Fruit fly (Drosophila melanogaster): ENCODE results near the gene mtTFB2.

DNA sequence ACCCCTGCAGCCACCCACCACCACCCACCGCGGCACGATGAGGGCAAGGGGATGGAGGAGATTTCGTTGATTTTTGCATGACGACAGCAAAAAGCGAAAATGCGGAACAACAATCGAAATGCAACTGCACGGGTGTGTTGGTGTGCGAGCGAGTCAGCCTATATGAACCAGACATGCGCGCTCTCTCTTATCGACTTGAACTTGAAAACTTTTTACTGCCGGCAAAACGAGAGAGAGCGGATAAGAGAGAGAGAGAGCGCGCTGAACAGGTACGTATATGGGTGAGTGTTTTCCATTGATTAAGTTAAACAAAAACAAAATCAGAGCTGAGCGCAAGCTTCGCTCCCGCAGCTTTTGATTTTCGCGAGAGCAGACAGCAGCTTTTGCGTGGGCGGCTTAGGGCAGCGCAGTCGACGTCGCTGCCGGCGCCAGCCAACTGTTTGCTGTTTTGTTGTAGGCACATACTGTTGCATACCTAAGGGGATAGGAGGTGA, 43.8 kb downstream of the mtTFB2 start:
- TF ChIP-seq h (optimal IDR thresholded peaks at IDR 0.05) (no peak), Myc (optimal IDR thresholded peaks at IDR 0.05) (no peak)
